Worm (Caenorhabditis elegans) whole organism, L3 larva: ENCODE measurements around the gene cyp-29A4.

Experiments used
- R02D3.7 ChIP-seq: fragments of 150-350 bp; optimal IDR thresholded peaks from 2 replicates; lab custom pipeline; 2014; ENCODE audit warnings: missing biosample characterization, missing genetic modification characterization
- ZK546.5 ChIP-seq: sonication (generic microtip); optimal IDR thresholded peaks from 2 replicates; lab custom pipeline; 2017; ENCODE audit warnings: missing biosample characterization, missing genetic modification characterization
- aly-2 ChIP-seq: fragments of 150-350 bp; optimal IDR thresholded peaks from 2 replicates; lab custom pipeline; 2014; ENCODE audit warnings: missing biosample characterization, missing genetic modification characterization
- ama-1 ChIP-seq: fragments of 150-350 bp; optimal IDR thresholded peaks from 2 replicates; lab custom pipeline; 2018
- ceh-16 ChIP-seq: sonication (generic microtip); optimal IDR thresholded peaks from 2 replicates; lab custom pipeline; 2017; ENCODE audit warnings: missing biosample characterization, missing genetic modification characterization
- ceh-28 ChIP-seq: fragments of 150-350 bp; optimal IDR thresholded peaks from 2 replicates; lab custom pipeline; 2014; ENCODE audit warnings: missing biosample characterization, missing genetic modification reagents, missing genetic modification characterization
- ceh-82 ChIP-seq: fragments of 150-350 bp; optimal IDR thresholded peaks from 2 replicates; lab custom pipeline; 2014; ENCODE audit warnings: missing biosample characterization, missing genetic modification characterization
- ceh-9 ChIP-seq: sonication (generic microtip); optimal IDR thresholded peaks from 2 replicates; lab custom pipeline; 2018; ENCODE audit warnings: missing biosample characterization, missing genetic modification characterization
- daf-12 ChIP-seq: fragments of 150-350 bp; optimal IDR thresholded peaks from 2 replicates; lab custom pipeline; 2014; ENCODE audit warnings: missing biosample characterization, missing genetic modification reagents, missing genetic modification characterization
- egl-27 ChIP-seq: sonication (generic microtip); optimal IDR thresholded peaks from 4 replicates; lab custom pipeline; 2017; ENCODE audit warnings: missing biosample characterization, missing genetic modification reagents, missing genetic modification characterization
- elt-1 ChIP-seq: fragments of 150-350 bp; optimal IDR thresholded peaks from 2 replicates; lab custom pipeline; 2014; ENCODE audit warnings: missing biosample characterization, missing genetic modification characterization
- elt-2 ChIP-seq: sonication (generic microtip); optimal IDR thresholded peaks from 2 replicates; lab custom pipeline; 2016; ENCODE audit warnings: missing genetic modification reagents, mild to moderate bottlenecking, missing genetic modification characterization, missing compliant biosample characterization
- elt-3 ChIP-seq, 3 experiments: fragments of 150-350 bp in 1 of 3; sonication (generic microtip) in 2 of 3; optimal IDR thresholded peaks; 2 replicates in 2 of 3; 4 replicates in 1 of 3; lab custom pipeline; 2014 to 2017; ENCODE audit warnings: missing biosample characterization in 3 of 3, missing genetic modification characterization in 3 of 3
- fkh-10 ChIP-seq: sonication (generic microtip); optimal IDR thresholded peaks from 2 replicates; lab custom pipeline; 2017; ENCODE audit warnings: missing biosample characterization, missing genetic modification reagents, missing genetic modification characterization
- fkh-2 ChIP-seq: fragments of 150-350 bp; optimal IDR thresholded peaks from 2 replicates; lab custom pipeline; 2014; ENCODE audit warnings: missing biosample characterization, missing genetic modification reagents, missing genetic modification characterization
- fos-1 ChIP-seq: fragments of 150-350 bp; optimal IDR thresholded peaks from 2 replicates; lab custom pipeline; 2014; ENCODE audit warnings: missing biosample characterization, missing genetic modification characterization
- hmg-11 ChIP-seq: sonication (generic microtip); optimal IDR thresholded peaks from 2 replicates; lab custom pipeline; 2016; ENCODE audit warnings: missing genetic modification characterization, missing compliant biosample characterization
- jun-1 ChIP-seq: fragments of 150-350 bp; optimal IDR thresholded peaks from 2 replicates; lab custom pipeline; 2014; ENCODE audit warnings: missing biosample characterization, missing genetic modification reagents, missing genetic modification characterization
- lin-15B ChIP-seq: fragments of 150-350 bp; optimal IDR thresholded peaks from 2 replicates; lab custom pipeline; 2014; ENCODE audit warnings: missing biosample characterization, missing genetic modification characterization
- lin-39 ChIP-seq: fragments of 150-350 bp; optimal IDR thresholded peaks from 2 replicates; lab custom pipeline; 2018; ENCODE audit warnings: missing biosample characterization, missing genetic modification reagents, missing genetic modification characterization
- lsy-12 ChIP-seq: sonication (generic microtip); optimal IDR thresholded peaks from 2 replicates; lab custom pipeline; 2016; ENCODE audit warnings: mild to moderate bottlenecking, missing genetic modification characterization, missing compliant biosample characterization
- mdl-1 ChIP-seq: fragments of 150-350 bp; optimal IDR thresholded peaks from 2 replicates; lab custom pipeline; 2014; ENCODE audit warnings: missing biosample characterization, missing genetic modification characterization
- mml-1 ChIP-seq: fragments of 150-350 bp; sonication (generic microtip); optimal IDR thresholded peaks from 3 replicates; lab custom pipeline; 2014; ENCODE audit warnings: missing biosample characterization, missing genetic modification characterization
- nfya-1 ChIP-seq: sonication (generic microtip); optimal IDR thresholded peaks from 2 replicates; lab custom pipeline; 2017; ENCODE audit warnings: missing genetic modification characterization, mild to moderate bottlenecking, missing compliant biosample characterization, antibody characterized with exemption, moderate library complexity; ENCODE audit not compliant: insufficient read depth
- nhr-11 ChIP-seq: fragments of 150-350 bp; optimal IDR thresholded peaks from 2 replicates; lab custom pipeline; 2014; ENCODE audit warnings: missing biosample characterization, missing genetic modification characterization
- nhr-12 ChIP-seq: fragments of 150-350 bp; optimal IDR thresholded peaks from 2 replicates; lab custom pipeline; 2014; ENCODE audit warnings: missing biosample characterization, missing genetic modification characterization
- nhr-23 ChIP-seq: fragments of 150-350 bp; optimal IDR thresholded peaks from 2 replicates; lab custom pipeline; 2014; ENCODE audit warnings: missing biosample characterization, missing genetic modification reagents, missing genetic modification characterization
- nhr-237 ChIP-seq: fragments of 150-350 bp; optimal IDR thresholded peaks from 2 replicates; lab custom pipeline; 2014; ENCODE audit warnings: missing biosample characterization, missing genetic modification characterization
- nhr-25 ChIP-seq: sonication (generic microtip); optimal IDR thresholded peaks from 2 replicates; lab custom pipeline; 2017; ENCODE audit warnings: missing biosample characterization, missing genetic modification characterization
- nhr-28 ChIP-seq: fragments of 150-350 bp; optimal IDR thresholded peaks from 2 replicates; lab custom pipeline; 2014; ENCODE audit warnings: missing biosample characterization, missing genetic modification characterization
- nhr-43 ChIP-seq: sonication (generic microtip); optimal IDR thresholded peaks from 2 replicates; lab custom pipeline; 2016; ENCODE audit warnings: mild to moderate bottlenecking, missing genetic modification characterization, missing compliant biosample characterization; ENCODE audit not compliant: poor library complexity, severe bottlenecking
- nhr-76 ChIP-seq: fragments of 150-350 bp; sonication (generic microtip); optimal IDR thresholded peaks from 5 replicates; lab custom pipeline; 2014; ENCODE audit warnings: missing biosample characterization, missing genetic modification characterization
- nhr-77 ChIP-seq: fragments of 150-350 bp; optimal IDR thresholded peaks from 2 replicates; lab custom pipeline; 2014; ENCODE audit warnings: missing biosample characterization, missing genetic modification characterization
- pqm-1 ChIP-seq: fragments of 150-350 bp; optimal IDR thresholded peaks from 2 replicates; lab custom pipeline; 2017; ENCODE audit warnings: missing biosample characterization, missing genetic modification characterization, inconsistent platforms
- tbx-2 ChIP-seq: sonication (generic microtip); optimal IDR thresholded peaks from 2 replicates; lab custom pipeline; 2016; ENCODE audit warnings: mild to moderate bottlenecking, missing genetic modification characterization, missing compliant biosample characterization
- unc-62 ChIP-seq: fragments of 150-350 bp; sonication (generic microtip); optimal IDR thresholded peaks from 4 replicates; lab custom pipeline; 2014; ENCODE audit warnings: missing biosample characterization, missing genetic modification reagents, missing genetic modification characterization
- zag-1 ChIP-seq: fragments of 150-350 bp; optimal IDR thresholded peaks from 2 replicates; lab custom pipeline; 2014; ENCODE audit warnings: missing biosample characterization, missing genetic modification characterization
- ztf-11 ChIP-seq: fragments of 150-350 bp; optimal IDR thresholded peaks from 2 replicates; lab custom pipeline; 2014; ENCODE audit warnings: missing biosample characterization, missing genetic modification characterization
- ztf-4 ChIP-seq: fragments of 150-350 bp; optimal IDR thresholded peaks from 2 replicates; lab custom pipeline; 2014; ENCODE audit warnings: missing biosample characterization, missing genetic modification characterization

cyp-29A4 gene

ce11 chrV:9651294-9651693 is 3.3 kb upstream of the cyp-29A4 start, which contains the start of gene T06E4.21:
T06E4.21 (plus strand) TSS chrV:9651594.
- TF ChIP-seq ceh-9 (tag; lab: Kevin White, UChicago) (no peak), elt-3 (tag; optimal IDR thresholded peaks at IDR 0.05; lab: Kevin White, UChicago) (no peak), nhr-11 (no peak), nhr-12 (no peak), nfya-1 (no peak), fos-1 (tag; lab: Kevin White, UChicago) (no peak), ceh-28 (no peak), nhr-77 (tag; lab: Kevin White, UChicago) (no peak), ceh-82 (tag; lab: Kevin White, UChicago) (no peak), fkh-10 (GFP tag; lab: Kevin White, UChicago) (no peak)
- TF ChIP-seq, all 47 proteins: peak for 0

- no peak for TF ChIP-seq ama-1
- TF ChIP-seq tbx-2 (tag; lab: Kevin White, UChicago): no peak
- TF ChIP-seq nfya-1: no peak
- TF ChIP-seq ZK546.5 (tag; lab: Kevin White, UChicago): no peak
Measured at ce11 chrV:9661514-9661913, 7.0 kb downstream of the cyp-29A4 start, which contains the start of gene pitr-4. pitr-4 (minus strand) TSS chrV:9661614.

- no peak for TF ChIP-seq aly-2 (tag; lab: Kevin White, UChicago)
- TF ChIP-seq elt-2 (tag; lab: Kevin White, UChicago): no peak
- no peak for TF ChIP-seq ceh-9 (tag; lab: Kevin White, UChicago)
- no peak for TF ChIP-seq nfya-1
- TF ChIP-seq nhr-76: no peak
- no peak for TF ChIP-seq nhr-237 (tag; lab: Kevin White, UChicago)
- no peak for TF ChIP-seq unc-62 (GFP tag; lab: Kevin White, UChicago)
- no peak for TF ChIP-seq R02D3.7
- TF ChIP-seq nhr-28 (tag; lab: Kevin White, UChicago): no peak
- TF ChIP-seq fkh-2 (tag; lab: Kevin White, UChicago): no peak
- no peak for TF ChIP-seq nhr-25 (tag; lab: Kevin White, UChicago)
- no peak for TF ChIP-seq elt-1 (tag; lab: Kevin White, UChicago)
- no peak for TF ChIP-seq elt-3 (tag; optimal IDR thresholded peaks at IDR 0.05; lab: Kevin White, UChicago)
- TF ChIP-seq fkh-10 (GFP tag; lab: Kevin White, UChicago): no peak
- no peak for TF ChIP-seq ztf-11 (tag; lab: Kevin White, UChicago)
- TF ChIP-seq egl-27 (tag; lab: Kevin White, UChicago): no peak
Measured at ce11 chrV:9663948-9664347, 9.4 kb downstream of the cyp-29A4 start.

ce11 chrV:9664620-9665019 is 10.1 kb downstream of the cyp-29A4 start:
- TF ChIP-seq ama-1 (no peak), elt-2 (tag; lab: Kevin White, UChicago) (no peak), nhr-77 (tag; lab: Kevin White, UChicago) (no peak), pqm-1 (no peak), nhr-25 (tag; lab: Kevin White, UChicago) (no peak), mdl-1 (tag; lab: Kevin White, UChicago) (peak; percentile 43), ztf-4 (no peak), nhr-11 (no peak), nhr-237 (tag; lab: Kevin White, UChicago) (no peak), nhr-76 (no peak), fkh-10 (GFP tag; lab: Kevin White, UChicago) (peak; percentile 78), tbx-2 (tag; lab: Kevin White, UChicago) (no peak), nhr-23 (tag; lab: Kevin White, UChicago) (no peak), lin-15B (tag; lab: Kevin White, UChicago) (peak; percentile 29), elt-1 (tag; lab: Kevin White, UChicago) (no peak), lin-39 (tag; lab: Kevin White, UChicago) (peak; percentile 74), nhr-12 (no peak), aly-2 (tag; lab: Kevin White, UChicago) (no peak), unc-62 (GFP tag; lab: Kevin White, UChicago) (no peak), nfya-1 (peak; percentile 59), mml-1 (tag; lab: Kevin White, UChicago) (no peak), nhr-43 (no peak), daf-12 (tag; lab: Kevin White, UChicago) (no peak), hmg-11 (tag; lab: Kevin White, UChicago) (no peak), ceh-16 (tag; lab: Kevin White, UChicago) (no peak), ceh-82 (tag; lab: Kevin White, UChicago) (no peak), egl-27 (tag; lab: Kevin White, UChicago) (no peak), zag-1 (tag; lab: Kevin White, UChicago) (no peak), ZK546.5 (tag; lab: Kevin White, UChicago) (no peak), jun-1 (tag; lab: Kevin White, UChicago) (no peak), lsy-12 (tag; lab: Kevin White, UChicago) (no peak)
